Worm (Caenorhabditis elegans) whole organism, early embryonic: Measurements from ENCODE around the gene sbt-1.

Source experiments
- B0310.2 ChIP-seq: sonication (generic microtip); optimal IDR thresholded peaks from 2 replicates; lab custom pipeline; 2016; ENCODE audit warnings: mild to moderate bottlenecking, missing genetic modification characterization, missing compliant biosample characterization
- F13C5.2 ChIP-seq: sonication (generic microtip); optimal IDR thresholded peaks from 2 replicates; lab custom pipeline; 2017; ENCODE audit warnings: mild to moderate bottlenecking, missing genetic modification characterization, inconsistent platforms, missing compliant biosample characterization
- aly-1 ChIP-seq: sonication (generic microtip); optimal IDR thresholded peaks from 2 replicates; lab custom pipeline; 2016; ENCODE audit warnings: missing genetic modification characterization, missing compliant biosample characterization
- ama-1 ChIP-seq: fragments of 150-350 bp; optimal IDR thresholded peaks from 2 replicates; lab custom pipeline; 2014
- ceh-13 ChIP-seq: fragments of 200-800 bp; sonication (Bioruptor generic); optimal IDR thresholded peaks from 2 replicates; lab custom pipeline; 2018; ENCODE audit warnings: mild to moderate bottlenecking, missing genetic modification characterization, missing compliant biosample characterization
- ceh-36 ChIP-seq: sonication (generic microtip); optimal IDR thresholded peaks from 2 replicates; lab custom pipeline; 2016; ENCODE audit warnings: missing genetic modification characterization, inconsistent platforms, missing compliant biosample characterization
- ets-7 ChIP-seq: sonication (generic microtip); optimal IDR thresholded peaks from 2 replicates; lab custom pipeline; 2016; ENCODE audit warnings: missing genotype, missing genetic modification characterization, missing compliant biosample characterization
- flt-1 ChIP-seq: fragments of 200-800 bp; sonication (Bioruptor generic); IDR thresholded peaks from 2 replicates; pipeline ENCODE4 v1.3.6; 2022; ENCODE audit warnings: missing genetic modification characterization, missing compliant biosample characterization
- hmbx-1 ChIP-seq: sonication (generic microtip); optimal IDR thresholded peaks from 2 replicates; lab custom pipeline; 2016; ENCODE audit warnings: mild to moderate bottlenecking, missing genetic modification characterization, missing compliant biosample characterization
- hmg-4 ChIP-seq: fragments of 200-800 bp; sonication (Bioruptor generic); optimal IDR thresholded peaks from 2 replicates; lab custom pipeline; 2018; ENCODE audit warnings: mild to moderate bottlenecking, missing genetic modification characterization, missing compliant biosample characterization
- hnd-1 ChIP-seq: sonication (generic microtip); optimal IDR thresholded peaks from 2 replicates; lab custom pipeline; 2016; ENCODE audit warnings: missing genetic modification characterization, missing compliant biosample characterization
- pes-1 ChIP-seq: fragments of 200-800 bp; sonication (Bioruptor generic); IDR thresholded peaks from 2 replicates; pipeline ENCODE4 v1.3.6; 2022; ENCODE audit warnings: missing genetic modification reagents, missing genetic modification characterization, missing compliant biosample characterization
- scrt-1 ChIP-seq: fragments of 200-800 bp; sonication (Bioruptor generic); IDR thresholded peaks from 2 replicates; pipeline ENCODE4 v1.3.6; 2022; ENCODE audit warnings: missing genetic modification characterization, missing compliant biosample characterization
- sea-1 ChIP-seq: fragments of 200-800 bp; sonication (Bioruptor generic); conservative IDR thresholded peaks from 2 replicates; pipeline ENCODE4 v1.3.6; 2022; ENCODE audit warnings: missing genetic modification characterization, missing compliant biosample characterization
- tbx-11 ChIP-seq: fragments of 200-800 bp; sonication (Bioruptor generic); IDR thresholded peaks from 2 replicates; pipeline ENCODE4 v1.3.6; 2022; ENCODE audit warnings: missing genetic modification characterization, missing compliant biosample characterization
- tbx-37 ChIP-seq: fragments of 200-800 bp; sonication (Bioruptor generic); conservative IDR thresholded peaks from 2 replicates; pipeline ENCODE4 v1.3.6; 2022; ENCODE audit warnings: missing genetic modification reagents, missing genetic modification characterization, missing compliant biosample characterization
- tra-4 ChIP-seq: sonication (generic microtip); optimal IDR thresholded peaks from 2 replicates; lab custom pipeline; 2017; ENCODE audit warnings: missing genetic modification characterization, missing compliant biosample characterization

The sbt-1 gene

ce11 chrV:20828820-20829219, at the start of gene sbt-1:
sbt-1 (minus strand) TSS chrV:20828881.
- TF ChIP-seq flt-1 (GFP tag; lab: Robert Waterston, UW), result no peak
- TF ChIP-seq sea-1 (GFP tag; lab: Robert Waterston, UW), result no peak
- TF ChIP-seq ceh-36 (tag; lab: Kevin White, UChicago), result no peak
- TF ChIP-seq tra-4, result no peak
- TF ChIP-seq ets-7, result no peak
- no peak for TF ChIP-seq scrt-1 (GFP tag; lab: Robert Waterston, UW)
- no peak for TF ChIP-seq hnd-1 (tag; lab: Kevin White, UChicago)
- TF ChIP-seq hmg-4 (GFP tag; lab: Kevin White, UChicago), result no peak
- TF ChIP-seq F13C5.2 (tag; lab: Kevin White, UChicago), result no peak
- TF ChIP-seq B0310.2 (tag; lab: Kevin White, UChicago), result no peak
- no peak for TF ChIP-seq ama-1
- TF ChIP-seq tbx-11 (GFP tag; lab: Robert Waterston, UW), result no peak
- TF ChIP-seq hmbx-1 (tag; lab: Kevin White, UChicago), result no peak
- no peak for TF ChIP-seq pes-1 (GFP tag; lab: Robert Waterston, UW)
- TF ChIP-seq ceh-13 (GFP tag; lab: Kevin White, UChicago), result no peak
- TF ChIP-seq aly-1 (tag; lab: Kevin White, UChicago), result no peak

- no peak for TF ChIP-seq F13C5.2 (tag; lab: Kevin White, UChicago)
- no peak for TF ChIP-seq tra-4
- TF ChIP-seq B0310.2 (tag; lab: Kevin White, UChicago), result no peak
- no peak for TF ChIP-seq hmbx-1 (tag; lab: Kevin White, UChicago)
- TF ChIP-seq aly-1 (tag; lab: Kevin White, UChicago), result no peak
- TF ChIP-seq ceh-36 (tag; lab: Kevin White, UChicago), result no peak
- no peak for TF ChIP-seq scrt-1 (GFP tag; lab: Robert Waterston, UW)
- no peak for TF ChIP-seq tbx-37 (GFP tag; lab: Robert Waterston, UW)
- TF ChIP-seq flt-1 (GFP tag; lab: Robert Waterston, UW), result no peak
- no peak for TF ChIP-seq ceh-13 (GFP tag; lab: Kevin White, UChicago)
These were observed 46.6 kb upstream of the sbt-1 start for ce11 chrV:20875324-20875723.

- TF ChIP-seq ama-1 (no peak), scrt-1 (GFP tag; lab: Robert Waterston, UW) (no peak), hnd-1 (tag; lab: Kevin White, UChicago) (no peak), ceh-36 (tag; lab: Kevin White, UChicago) (no peak), tbx-37 (GFP tag; lab: Robert Waterston, UW) (no peak)
These were observed 44.5 kb upstream of the sbt-1 start for ce11 chrV:20873144-20873543.

ce11 chrV:20871194-20871593, 42.5 kb upstream of the sbt-1 start:
- TF ChIP-seq F13C5.2 (tag; lab: Kevin White, UChicago) (no peak), hnd-1 (tag; lab: Kevin White, UChicago) (no peak), sea-1 (GFP tag; lab: Robert Waterston, UW) (no peak), tra-4 (no peak), flt-1 (GFP tag; lab: Robert Waterston, UW) (no peak), ceh-13 (GFP tag; lab: Kevin White, UChicago) (no peak), ceh-36 (tag; lab: Kevin White, UChicago) (no peak), hmbx-1 (tag; lab: Kevin White, UChicago) (no peak), B0310.2 (tag; lab: Kevin White, UChicago) (no peak), tbx-37 (GFP tag; lab: Robert Waterston, UW) (no peak), scrt-1 (GFP tag; lab: Robert Waterston, UW) (no peak), hmg-4 (GFP tag; lab: Kevin White, UChicago) (no peak), aly-1 (tag; lab: Kevin White, UChicago) (no peak), pes-1 (GFP tag; lab: Robert Waterston, UW) (no peak), tbx-11 (GFP tag; lab: Robert Waterston, UW) (no peak), ama-1 (no peak)

- no peak for TF ChIP-seq hmg-4 (GFP tag; lab: Kevin White, UChicago)
- TF ChIP-seq B0310.2 (tag; lab: Kevin White, UChicago), result no peak
- no peak for TF ChIP-seq hmbx-1 (tag; lab: Kevin White, UChicago)
- no peak for TF ChIP-seq aly-1 (tag; lab: Kevin White, UChicago)
- no peak for TF ChIP-seq pes-1 (GFP tag; lab: Robert Waterston, UW)
- no peak for TF ChIP-seq tbx-37 (GFP tag; lab: Robert Waterston, UW)
- no peak for TF ChIP-seq tra-4
- TF ChIP-seq ets-7, result no peak
- no peak for TF ChIP-seq tbx-11 (GFP tag; lab: Robert Waterston, UW)
- no peak for TF ChIP-seq sea-1 (GFP tag; lab: Robert Waterston, UW)
- no peak for TF ChIP-seq scrt-1 (GFP tag; lab: Robert Waterston, UW)
- TF ChIP-seq hnd-1 (tag; lab: Kevin White, UChicago), result no peak
- TF ChIP-seq ceh-13 (GFP tag; lab: Kevin White, UChicago), result no peak
- TF ChIP-seq ceh-36 (tag; lab: Kevin White, UChicago), result no peak
- no peak for TF ChIP-seq F13C5.2 (tag; lab: Kevin White, UChicago)
- TF ChIP-seq flt-1 (GFP tag; lab: Robert Waterston, UW), result no peak
- TF ChIP-seq ama-1, result no peak
These were observed 42.0 kb upstream of the sbt-1 start for ce11 chrV:20870633-20871032.

- TF ChIP-seq pes-1 (GFP tag; lab: Robert Waterston, UW), result no peak
- TF ChIP-seq hmbx-1 (tag; lab: Kevin White, UChicago), result no peak
- TF ChIP-seq ama-1, result no peak
- no peak for TF ChIP-seq F13C5.2 (tag; lab: Kevin White, UChicago)
These were observed 39.6 kb upstream of the sbt-1 start, which contains the start of gene F31D4.8 for ce11 chrV:20868329-20868728. F31D4.8 (minus strand) TSS chrV:20868429.

- TF ChIP-seq flt-1 (GFP tag; lab: Robert Waterston, UW) (no peak), hnd-1 (tag; lab: Kevin White, UChicago) (no peak)
These were observed 37.7 kb upstream of the sbt-1 start for ce11 chrV:20866406-20866805.
